Fruit fly (Drosophila melanogaster) whole organism, adult: Measurements from ENCODE around the gene dpp.

Experiments used
- CG11617 ChIP-seq: fragments of 200-800 bp; sonication (Bioruptor generic); optimal IDR thresholded peaks from 2 replicates; lab custom pipeline; 2017; ENCODE audit warnings: mild to moderate bottlenecking, missing biosample characterization, missing genetic modification reagents, missing genetic modification characterization
- CG12768 ChIP-seq: fragments of 200-800 bp; sonication (Bioruptor generic); optimal IDR thresholded peaks from 2 replicates; lab custom pipeline; 2017; ENCODE audit warnings: missing biosample characterization, missing genetic modification characterization, mild to moderate bottlenecking, moderate library complexity, missing genetic modification reagents
- CG14711 ChIP-seq: fragments of 200-800 bp; sonication (Bioruptor generic); optimal IDR thresholded peaks from 2 replicates; lab custom pipeline; 2018; ENCODE audit warnings: missing biosample characterization, mild to moderate bottlenecking, missing genetic modification characterization, moderate library complexity
- CG1620 ChIP-seq: fragments of 200-800 bp; sonication (Bioruptor generic); optimal IDR thresholded peaks from 2 replicates; lab custom pipeline; 2016; ENCODE audit warnings: missing biosample characterization, missing genetic modification characterization
- CG33017 ChIP-seq: fragments of 200-800 bp; sonication (Bioruptor generic); optimal IDR thresholded peaks from 2 replicates; lab custom pipeline; 2018; ENCODE audit warnings: missing biosample characterization, mild to moderate bottlenecking, missing genetic modification characterization, moderate library complexity
- CG5204 ChIP-seq: fragments of 200-800 bp; sonication (Bioruptor generic); optimal IDR thresholded peaks from 2 replicates; lab custom pipeline; 2016; ENCODE audit warnings: missing biosample characterization, missing genetic modification characterization
- CG7045 ChIP-seq: fragments of 200-800 bp; sonication (Bioruptor generic); optimal IDR thresholded peaks from 2 replicates; lab custom pipeline; 2017; ENCODE audit warnings: missing biosample characterization, mild to moderate bottlenecking, missing genetic modification characterization
- CG7101 ChIP-seq: fragments of 200-800 bp; sonication (Bioruptor generic); optimal IDR thresholded peaks from 2 replicates; lab custom pipeline; 2018; ENCODE audit warnings: missing biosample characterization, mild to moderate bottlenecking, missing genetic modification characterization, moderate library complexity
- Clk ChIP-seq: fragments of 200-800 bp; sonication (Bioruptor generic); optimal IDR thresholded peaks from 2 replicates; lab custom pipeline; 2017; ENCODE audit warnings: missing biosample characterization, missing genetic modification characterization
- Crg-1 ChIP-seq: fragments of 200-800 bp; sonication (Bioruptor generic); optimal IDR thresholded peaks from 2 replicates; lab custom pipeline; 2016; ENCODE audit warnings: missing biosample characterization, missing genetic modification characterization
- Hr96 ChIP-seq: fragments of 200-800 bp; sonication (Bioruptor generic); optimal IDR thresholded peaks from 2 replicates; lab custom pipeline; 2016; ENCODE audit warnings: missing biosample characterization, missing genetic modification characterization
- Mnt ChIP-seq: fragments of 200-800 bp; sonication (Bioruptor generic); optimal IDR thresholded peaks from 2 replicates; lab custom pipeline; 2016; ENCODE audit warnings: missing biosample characterization, mild to moderate bottlenecking, missing genetic modification characterization
- bab1 ChIP-seq: fragments of 200-800 bp; sonication (Bioruptor generic); optimal IDR thresholded peaks from 3 replicates; lab custom pipeline; 2019; ENCODE audit warnings: missing biosample characterization, mild to moderate bottlenecking, missing genetic modification characterization, moderate library complexity
- cic ChIP-seq: fragments of 200-800 bp; sonication (Bioruptor generic); optimal IDR thresholded peaks from 2 replicates; lab custom pipeline; 2017; ENCODE audit warnings: missing biosample characterization, mild to moderate bottlenecking, missing genetic modification characterization, moderate library complexity
- cnc ChIP-seq, 2 experiments: fragments of >200 bp; optimal IDR thresholded peaks; 2 replicates each; lab custom pipeline; 2017
- kay ChIP-seq: fragments of 200-800 bp; sonication (Bioruptor generic); peaks from one replicate; lab custom pipeline; 2016; ENCODE audit warnings: missing biosample characterization, missing genetic modification characterization, borderline replicate concordance
- ovo ChIP-seq: fragments of 200-800 bp; sonication (Bioruptor generic); optimal IDR thresholded peaks from 2 replicates; lab custom pipeline; 2016; ENCODE audit warnings: missing biosample characterization, missing genetic modification characterization
- pad ChIP-seq: fragments of 200-800 bp; sonication (Bioruptor generic); optimal IDR thresholded peaks from 3 replicates; lab custom pipeline; 2017; ENCODE audit warnings: missing biosample characterization, missing genetic modification characterization, mild to moderate bottlenecking, moderate library complexity, missing genetic modification reagents
- tj ChIP-seq: fragments of 200-800 bp; sonication (Bioruptor generic); optimal IDR thresholded peaks from 3 replicates; lab custom pipeline; 2017; ENCODE audit warnings: missing biosample characterization, mild to moderate bottlenecking, missing genetic modification characterization, moderate library complexity
- toe ChIP-seq: fragments of 200-800 bp; sonication (Bioruptor generic); optimal IDR thresholded peaks from 2 replicates; lab custom pipeline; 2016; ENCODE audit warnings: missing biosample characterization, missing genetic modification characterization

dpp gene

dm6 chr2L:2416620-2417019 is 11.6 kb upstream of the dpp start, which contains the start of gene CG31948:
CG31948 (minus strand) TSS chr2L:2416720.
- no peak for TF ChIP-seq Crg-1
- no peak for TF ChIP-seq bab1 (GFP tag; lab: Kevin White, UChicago)
- no peak for TF ChIP-seq Mnt
- TF ChIP-seq CG7045 (GFP tag; lab: Kevin White, UChicago): no peak
- no peak for TF ChIP-seq CG5204 (GFP tag; lab: Kevin White, UChicago)
- no peak for TF ChIP-seq CG1620 (GFP tag; lab: Kevin White, UChicago)
- no peak for TF ChIP-seq CG33017
- no peak for TF ChIP-seq ovo (GFP tag; lab: Kevin White, UChicago)
- TF ChIP-seq kay (GFP tag; lab: Kevin White, UChicago): no peak
- TF ChIP-seq toe (GFP tag; lab: Kevin White, UChicago): no peak
- TF ChIP-seq Clk (GFP tag; lab: Kevin White, UChicago): no peak
- TF ChIP-seq CG7101 (tag; lab: Kevin White, UChicago): no peak
- TF ChIP-seq cic (GFP tag; lab: Kevin White, UChicago): no peak
- TF ChIP-seq CG14711 (tag; lab: Kevin White, UChicago): no peak
- TF ChIP-seq cnc (optimal IDR thresholded peaks at IDR 0.05; lab: Kevin White, UChicago): no peak
- TF ChIP-seq CG12768 (GFP tag; lab: Kevin White, UChicago): no peak
- TF ChIP-seq CG11617 (GFP tag; lab: Kevin White, UChicago): no peak
- no peak for TF ChIP-seq tj (GFP tag; lab: Kevin White, UChicago)
- TF ChIP-seq Hr96: no peak
- TF ChIP-seq pad (GFP tag; lab: Kevin White, UChicago): no peak

dm6 chr2L:2417865-2418264 is 10.3 kb upstream of the dpp start, which contains the start of gene CG34448:
CG34448 (minus strand) TSS chr2L:2417965.
- TF ChIP-seq cnc (optimal IDR thresholded peaks at IDR 0.05; lab: Kevin White, UChicago): no peak
- no peak for TF ChIP-seq CG14711 (tag; lab: Kevin White, UChicago)
- TF ChIP-seq pad (GFP tag; lab: Kevin White, UChicago): no peak
- TF ChIP-seq toe (GFP tag; lab: Kevin White, UChicago): no peak
- no peak for TF ChIP-seq Clk (GFP tag; lab: Kevin White, UChicago)
- no peak for TF ChIP-seq CG12768 (GFP tag; lab: Kevin White, UChicago)
- TF ChIP-seq CG7101 (tag; lab: Kevin White, UChicago): no peak
- TF ChIP-seq ovo (GFP tag; lab: Kevin White, UChicago): no peak
- no peak for TF ChIP-seq Hr96
- no peak for TF ChIP-seq Crg-1
- no peak for TF ChIP-seq kay (GFP tag; lab: Kevin White, UChicago)
- TF ChIP-seq bab1 (GFP tag; lab: Kevin White, UChicago): no peak
- TF ChIP-seq cic (GFP tag; lab: Kevin White, UChicago): no peak
- no peak for TF ChIP-seq tj (GFP tag; lab: Kevin White, UChicago)

- TF ChIP-seq kay (GFP tag; lab: Kevin White, UChicago) (peak; percentile 39), CG12768 (GFP tag; lab: Kevin White, UChicago) (no peak)
These were observed 8.3 kb upstream of the dpp start, which contains the start of gene CG34447 for dm6 chr2L:2419913-2420312. CG34447 (minus strand) TSS chr2L:2420013.

dm6 chr2L:2420490-2420889 is 7.7 kb upstream of the dpp start, which contains the start of gene CG9886:
CG9886 (plus strand) TSS chr2L:2420830.
- TF ChIP-seq kay (GFP tag; lab: Kevin White, UChicago) (peak; percentile 46), cic (GFP tag; lab: Kevin White, UChicago) (no peak), bab1 (GFP tag; lab: Kevin White, UChicago) (peak; percentile 68), tj (GFP tag; lab: Kevin White, UChicago) (peak; percentile 13), CG14711 (tag; lab: Kevin White, UChicago) (peak; percentile 61), CG33017 (peak; percentile 58), toe (GFP tag; lab: Kevin White, UChicago) (no peak), CG11617 (GFP tag; lab: Kevin White, UChicago) (peak; percentile 18), CG7101 (tag; lab: Kevin White, UChicago) (peak; percentile 40), Hr96 (no peak), ovo (GFP tag; lab: Kevin White, UChicago) (no peak), CG7045 (GFP tag; lab: Kevin White, UChicago) (peak; percentile 54), CG5204 (GFP tag; lab: Kevin White, UChicago) (peak; percentile 45), cnc (optimal IDR thresholded peaks at IDR 0.05; lab: Kevin White, UChicago) (no peak), Clk (GFP tag; lab: Kevin White, UChicago) (no peak), CG1620 (GFP tag; lab: Kevin White, UChicago) (no peak), Crg-1 (no peak), Mnt (no peak), CG12768 (GFP tag; lab: Kevin White, UChicago) (no peak), pad (GFP tag; lab: Kevin White, UChicago) (no peak)

- no peak for TF ChIP-seq Clk (GFP tag; lab: Kevin White, UChicago)
- no peak for TF ChIP-seq cnc (optimal IDR thresholded peaks at IDR 0.05; lab: Kevin White, UChicago)
- no peak for TF ChIP-seq CG11617 (GFP tag; lab: Kevin White, UChicago)
- no peak for TF ChIP-seq CG7101 (tag; lab: Kevin White, UChicago)
- no peak for TF ChIP-seq pad (GFP tag; lab: Kevin White, UChicago)
- no peak for TF ChIP-seq kay (GFP tag; lab: Kevin White, UChicago)
- no peak for TF ChIP-seq Mnt
- TF ChIP-seq CG33017: no peak
- TF ChIP-seq tj (GFP tag; lab: Kevin White, UChicago): no peak
- no peak for TF ChIP-seq CG7045 (GFP tag; lab: Kevin White, UChicago)
- TF ChIP-seq CG14711 (tag; lab: Kevin White, UChicago): no peak
- TF ChIP-seq bab1 (GFP tag; lab: Kevin White, UChicago): no peak
- TF ChIP-seq CG5204 (GFP tag; lab: Kevin White, UChicago): no peak
- TF ChIP-seq Hr96: no peak
- no peak for TF ChIP-seq cic (GFP tag; lab: Kevin White, UChicago)
- TF ChIP-seq ovo (GFP tag; lab: Kevin White, UChicago): no peak
- no peak for TF ChIP-seq CG1620 (GFP tag; lab: Kevin White, UChicago)
- no peak for TF ChIP-seq toe (GFP tag; lab: Kevin White, UChicago)
- no peak for TF ChIP-seq CG12768 (GFP tag; lab: Kevin White, UChicago)
These were observed 3.7 kb upstream of the dpp start, which contains the start of gene CG44139 for dm6 chr2L:2424497-2424896. CG44139 (plus strand) TSS chr2L:2424797.
